Worm (Caenorhabditis elegans) whole organism, L4/young adult: Measurements from ENCODE around the gene T14B4.5.

Experiments used
- W03F9.2 ChIP-seq: fragments of 150-350 bp; optimal IDR thresholded peaks from 2 replicates; lab custom pipeline; 2014; ENCODE audit warnings: missing biosample characterization, missing genetic modification characterization
- dao-5 ChIP-seq: sonication (generic microtip); optimal IDR thresholded peaks from 2 replicates; lab custom pipeline; 2016; ENCODE audit warnings: missing genotype, missing genetic modification characterization, moderate library complexity, missing compliant biosample characterization

DNA sequence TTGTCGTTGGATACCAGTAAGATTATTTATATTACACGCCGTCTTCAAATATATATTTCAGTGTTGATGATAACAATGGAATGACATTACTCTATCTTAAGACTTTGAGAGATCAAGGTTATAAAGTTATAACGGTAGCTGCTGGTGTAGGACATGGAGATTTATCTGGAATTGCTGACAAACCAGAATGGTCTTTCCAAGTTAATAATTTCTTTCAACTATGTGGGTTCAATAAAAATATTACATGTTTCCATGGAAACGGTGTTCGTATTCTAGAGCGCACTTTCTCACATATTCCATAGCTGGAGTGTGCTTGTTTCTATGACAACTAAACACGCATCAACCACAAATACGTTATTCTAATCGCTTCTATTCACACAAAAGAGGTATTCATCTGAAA, 36.9 kb upstream of the T14B4.5 start, which contains the start of gene ift-74:
- TF ChIP-seq W03F9.2 (tag; lab: Kevin White, UChicago) (no peak), dao-5 (tag; lab: Kevin White, UChicago) (no peak)
